Fruit fly (Drosophila melanogaster) whole organism, embryonic: ENCODE measurements around the gene Tmtc4.
A peak's percentile ranks its signal among the peaks of the same experiment; 100 is the strongest.

Source experiments
- Bdp1 ChIP-seq: fragments of 200-800 bp; sonication (Bioruptor generic); optimal IDR thresholded peaks from 3 replicates; lab custom pipeline; 2016; ENCODE audit warnings: missing biosample characterization, missing genetic modification characterization
- CG11085 ChIP-seq: fragments of 200-800 bp; sonication (Bioruptor generic); IDR thresholded peaks from 2 replicates; pipeline ENCODE4 v1.3.6; 2022; ENCODE audit warnings: missing biosample characterization, missing genetic modification characterization
- CG11723 ChIP-seq: fragments of 200-800 bp; sonication (Bioruptor generic); optimal IDR thresholded peaks from 2 replicates; lab custom pipeline; 2017; ENCODE audit warnings: missing biosample characterization, mild to moderate bottlenecking, missing genetic modification characterization
- CG12104 ChIP-seq: fragments of 200-800 bp; sonication (Bioruptor generic); optimal IDR thresholded peaks from 3 replicates; lab custom pipeline; 2016; ENCODE audit warnings: missing biosample characterization, missing genetic modification characterization
- CG12236 ChIP-seq: fragments of 200-800 bp; sonication (Bioruptor generic); optimal IDR thresholded peaks from 2 replicates; lab custom pipeline; 2016; ENCODE audit warnings: missing biosample characterization, missing genetic modification characterization
- CG13123 ChIP-seq: fragments of 200-800 bp; sonication (Bioruptor generic); optimal IDR thresholded peaks from 2 replicates; lab custom pipeline; 2016; ENCODE audit warnings: missing biosample characterization, missing genetic modification characterization
- CG17385 ChIP-seq: fragments of 200-800 bp; sonication (Bioruptor generic); optimal IDR thresholded peaks from 3 replicates; lab custom pipeline; 2018; ENCODE audit warnings: missing biosample characterization, mild to moderate bottlenecking, missing genetic modification characterization
- CG17912 ChIP-seq: fragments of 200-800 bp; sonication (Bioruptor generic); optimal IDR thresholded peaks from 2 replicates; lab custom pipeline; 2018; ENCODE audit warnings: missing biosample characterization, mild to moderate bottlenecking, missing genetic modification characterization
- CG2202 ChIP-seq: fragments of 200-800 bp; sonication (Bioruptor generic); optimal IDR thresholded peaks from 2 replicates; lab custom pipeline; 2018; ENCODE audit warnings: missing biosample characterization, mild to moderate bottlenecking, missing genetic modification characterization
- CG2678 ChIP-seq: fragments of 200-800 bp; sonication (Bioruptor generic); optimal IDR thresholded peaks from 3 replicates; lab custom pipeline; 2019; ENCODE audit warnings: missing biosample characterization, mild to moderate bottlenecking, missing genetic modification characterization, moderate library complexity
- CG31365 ChIP-seq: fragments of 200-800 bp; sonication (Bioruptor generic); optimal IDR thresholded peaks from 2 replicates; lab custom pipeline; 2018; ENCODE audit warnings: missing biosample characterization, mild to moderate bottlenecking, missing genetic modification characterization
- CG32532 ChIP-seq: fragments of 200-800 bp; sonication (Bioruptor generic); IDR thresholded peaks from 2 replicates; pipeline ENCODE4 v1.3.6; 2022; ENCODE audit warnings: missing biosample characterization, missing genetic modification characterization
- CG32772 ChIP-seq: fragments of 200-800 bp; sonication (Bioruptor generic); IDR thresholded peaks from 2 replicates; pipeline ENCODE4 v1.3.6; 2022; ENCODE audit warnings: missing biosample characterization, missing genetic modification characterization
- CG34224 ChIP-seq: fragments of 200-800 bp; sonication (Bioruptor generic); IDR thresholded peaks from 3 replicates; pipeline ENCODE4 v1.3.6; 2022; ENCODE audit warnings: missing biosample characterization, missing genetic modification characterization; ENCODE audit not compliant: partially characterized antibody
- CG34376 ChIP-seq: fragments of 200-800 bp; sonication (Bioruptor generic); optimal IDR thresholded peaks from 2 replicates; lab custom pipeline; 2018; ENCODE audit warnings: missing biosample characterization, mild to moderate bottlenecking, missing genetic modification characterization
- CG3995 ChIP-seq: fragments of 200-800 bp; sonication (Bioruptor generic); optimal IDR thresholded peaks from 3 replicates; lab custom pipeline; 2016; ENCODE audit warnings: missing biosample characterization, missing genetic modification characterization
- CG4404 ChIP-seq: fragments of 200-800 bp; sonication (Bioruptor generic); IDR thresholded peaks from 2 replicates; pipeline ENCODE4 v1.3.6; 2022; ENCODE audit warnings: missing biosample characterization, missing genetic modification characterization
- CG5245 ChIP-seq: fragments of 200-800 bp; sonication (Bioruptor generic); optimal IDR thresholded peaks from 3 replicates; lab custom pipeline; 2016; ENCODE audit warnings: missing biosample characterization, missing genetic modification characterization
- CG6254 ChIP-seq: fragments of 200-800 bp; sonication (Bioruptor generic); optimal IDR thresholded peaks from 3 replicates; lab custom pipeline; 2017; ENCODE audit warnings: mild to moderate bottlenecking, missing biosample characterization, missing genetic modification reagents, missing genetic modification characterization
- CG6791 ChIP-seq: fragments of 200-800 bp; sonication (Bioruptor generic); IDR thresholded peaks from 3 replicates; pipeline ENCODE4 v1.3.6; 2022; ENCODE audit warnings: missing biosample characterization, missing genetic modification characterization; ENCODE audit not compliant: partially characterized antibody
- CG6854 ChIP-seq: fragments of 200-800 bp; sonication (Bioruptor generic); optimal IDR thresholded peaks from 3 replicates; lab custom pipeline; 2017; ENCODE audit warnings: missing biosample characterization, mild to moderate bottlenecking, missing genetic modification characterization
- CG9727 ChIP-seq: fragments of 200-800 bp; sonication (Bioruptor generic); optimal IDR thresholded peaks from 3 replicates; lab custom pipeline; 2017; ENCODE audit warnings: missing biosample characterization, mild to moderate bottlenecking, missing genetic modification characterization
- CHES-1-like ChIP-seq: fragments of 200-800 bp; sonication (Bioruptor generic); optimal IDR thresholded peaks from 2 replicates; lab custom pipeline; 2016; ENCODE audit warnings: missing biosample characterization, missing genetic modification characterization
- CkIIα-i1 ChIP-seq: fragments of 200-800 bp; sonication (Bioruptor generic); IDR thresholded peaks from 2 replicates; pipeline ENCODE4 v1.3.6; 2022; ENCODE audit warnings: missing biosample characterization, missing genetic modification characterization
- D ChIP-seq, 2 experiments: fragments of 200-800 bp in 1 of 2; fragments of >200 bp in 1 of 2; sonication (Bioruptor generic) in 1 of 2; optimal IDR thresholded peaks; 2 replicates in 1 of 2; 3 replicates in 1 of 2; lab custom pipeline; 2017; ENCODE audit warnings: mild to moderate bottlenecking in 1 of 2, missing biosample characterization in 1 of 2, missing genetic modification characterization in 1 of 2, missing genetic modification reagents in 1 of 2
- D19A ChIP-seq: fragments of 200-800 bp; optimal IDR thresholded peaks from 3 replicates; lab custom pipeline; 2019; ENCODE audit warnings: missing biosample characterization, mild to moderate bottlenecking, missing genetic modification characterization, moderate library complexity
- Dfd ChIP-seq, 2 experiments: fragments of >200 bp; optimal IDR thresholded peaks; 2 replicates each; lab custom pipeline; 2017; ENCODE audit warnings: missing biosample characterization in 2 of 2, missing genetic modification characterization in 2 of 2
- Ets97D ChIP-seq: fragments of 200-800 bp; sonication (Bioruptor generic); optimal IDR thresholded peaks from 3 replicates; lab custom pipeline; 2016; ENCODE audit warnings: missing biosample characterization, missing genetic modification characterization
- Jarid2 ChIP-seq: fragments of 200-800 bp; sonication (Bioruptor generic); optimal IDR thresholded peaks from 3 replicates; lab custom pipeline; 2017; ENCODE audit warnings: mild to moderate bottlenecking, missing biosample characterization, missing genetic modification reagents, missing genetic modification characterization
- Mad ChIP-seq: fragments of 200-800 bp; sonication (Bioruptor generic); optimal IDR thresholded peaks from 2 replicates; lab custom pipeline; 2016; ENCODE audit warnings: missing biosample characterization, missing genetic modification characterization
- Nf-YA ChIP-seq: fragments of 200-800 bp; sonication (Bioruptor generic); IDR thresholded peaks from 2 replicates; pipeline ENCODE4 v1.3.6; 2022; ENCODE audit warnings: missing biosample characterization, missing genetic modification characterization
- Spps ChIP-seq: fragments of 200-800 bp; sonication (Bioruptor generic); optimal IDR thresholded peaks from 2 replicates; lab custom pipeline; 2018; ENCODE audit warnings: missing biosample characterization, mild to moderate bottlenecking, missing genetic modification characterization
- Sry-δ ChIP-seq: fragments of 200-800 bp; sonication (Bioruptor generic); optimal IDR thresholded peaks from 2 replicates; lab custom pipeline; 2016; ENCODE audit warnings: missing biosample characterization, missing genetic modification characterization
- Xbp1 ChIP-seq: fragments of 200-800 bp; sonication (Bioruptor generic); optimal IDR thresholded peaks from 3 replicates; lab custom pipeline; 2016; ENCODE audit warnings: missing biosample characterization, mild to moderate bottlenecking, missing genetic modification characterization
- ab ChIP-seq: fragments of 200-800 bp; sonication (Bioruptor generic); optimal IDR thresholded peaks from 2 replicates; lab custom pipeline; 2016; ENCODE audit warnings: missing biosample characterization, missing genetic modification characterization
- cas ChIP-seq: fragments of 200-800 bp; sonication (Bioruptor generic); IDR thresholded peaks from 2 replicates; pipeline ENCODE4 v1.3.6; 2022; ENCODE audit warnings: missing biosample characterization, missing genetic modification characterization
- corto ChIP-seq: fragments of 200-800 bp; sonication (Bioruptor generic); optimal IDR thresholded peaks from 2 replicates; lab custom pipeline; 2016; ENCODE audit warnings: missing biosample characterization, mild to moderate bottlenecking, missing genetic modification characterization, moderate library complexity
- da ChIP-seq: fragments of 200-800 bp; sonication (Bioruptor generic); optimal IDR thresholded peaks from 2 replicates; lab custom pipeline; 2016; ENCODE audit warnings: missing biosample characterization, missing genetic modification characterization
- dpn ChIP-seq, 2 experiments: fragments of 200-800 bp; sonication (Bioruptor generic); optimal IDR thresholded peaks; 3 replicates each; lab custom pipeline; 2016; ENCODE audit warnings: missing biosample characterization in 2 of 2, missing genetic modification characterization in 2 of 2
- fd96Cb ChIP-seq: fragments of 200-800 bp; sonication (Bioruptor generic); optimal IDR thresholded peaks from 2 replicates; lab custom pipeline; 2018; ENCODE audit warnings: missing biosample characterization, mild to moderate bottlenecking, missing genetic modification characterization, moderate library complexity
- inv ChIP-seq: fragments of 200-800 bp; sonication (Bioruptor generic); IDR thresholded peaks from 2 replicates; pipeline ENCODE4 v1.3.6; 2022; ENCODE audit warnings: missing biosample characterization, missing genetic modification characterization; ENCODE audit not compliant: partially characterized antibody
- ken ChIP-seq: fragments of 200-800 bp; sonication (Bioruptor generic); IDR thresholded peaks from 3 replicates; pipeline ENCODE4 v1.3.6; 2022; ENCODE audit warnings: missing biosample characterization, missing genetic modification characterization
- klu ChIP-seq: fragments of 200-800 bp; sonication (Bioruptor generic); IDR thresholded peaks from 2 replicates; pipeline ENCODE4 v1.3.6; 2022; ENCODE audit warnings: missing biosample characterization, missing genetic modification characterization
- lbe ChIP-seq: fragments of 200-800 bp; sonication (Bioruptor generic); optimal IDR thresholded peaks from 2 replicates; lab custom pipeline; 2016; ENCODE audit warnings: missing biosample characterization, mild to moderate bottlenecking, missing genetic modification characterization
- lmd ChIP-seq: fragments of 200-800 bp; sonication (Bioruptor generic); IDR thresholded peaks from 2 replicates; pipeline ENCODE4 v1.3.6; 2022; ENCODE audit warnings: missing biosample characterization, missing genetic modification characterization
- luna ChIP-seq: fragments of 200-800 bp; sonication (Bioruptor generic); optimal IDR thresholded peaks from 2 replicates; lab custom pipeline; 2016; ENCODE audit warnings: missing biosample characterization, missing genetic modification characterization
- mld ChIP-seq: fragments of 200-800 bp; sonication (Bioruptor generic); IDR thresholded peaks from 3 replicates; pipeline ENCODE4 v1.3.6; 2022; ENCODE audit warnings: missing biosample characterization, missing genetic modification characterization; ENCODE audit not compliant: partially characterized antibody
- psq ChIP-seq: fragments of 200-800 bp; sonication (Bioruptor generic); optimal IDR thresholded peaks from 2 replicates; lab custom pipeline; 2017; ENCODE audit warnings: missing biosample characterization, missing genetic modification characterization
- ro ChIP-seq: fragments of 200-800 bp; sonication (Bioruptor generic); IDR thresholded peaks from 2 replicates; pipeline ENCODE4 v1.3.6; 2022; ENCODE audit warnings: missing biosample characterization, missing genetic modification characterization
- sna ChIP-seq: fragments of 200-800 bp; sonication (Bioruptor generic); IDR thresholded peaks from 2 replicates; pipeline ENCODE4 v1.3.6; 2022; ENCODE audit warnings: missing biosample characterization, missing genetic modification characterization; ENCODE audit not compliant: partially characterized antibody
- vfl ChIP-seq: fragments of 200-800 bp; sonication (Bioruptor generic); optimal IDR thresholded peaks from 2 replicates; lab custom pipeline; 2016; ENCODE audit warnings: missing biosample characterization, missing genetic modification characterization
- yki ChIP-seq: fragments of >200 bp; optimal IDR thresholded peaks from 3 replicates; lab custom pipeline; 2018

Tmtc4 gene

dm6 chr3R:15350993-15351426 lies at the start of gene Tmtc4, which contains the start of gene Trs33 (continued):
- TF ChIP-seq CG3995 (GFP tag; lab: Kevin White, UChicago) (no peak), vfl (GFP tag; lab: Kevin White, UChicago) (no peak), CkIIα-i1 (no peak), sna (GFP tag; lab: Robert Waterston, UW) (no peak), ken (GFP tag; lab: Robert Waterston, UW) (no peak), mld (GFP tag; lab: Robert Waterston, UW) (no peak), lbe (GFP tag; lab: Kevin White, UChicago) (peak; percentile 55), CG17912 (GFP tag; lab: Kevin White, UChicago) (no peak), CG32772 (GFP tag; lab: Robert Waterston, UW) (no peak), Dfd (GFP tag; optimal IDR thresholded peaks at IDR 0.05; lab: Kevin White, UChicago) (no peak), Nf-YA (GFP tag; lab: Robert Waterston, UW) (no peak), CG17385 (peak; percentile 44), psq (no peak), Jarid2 (GFP tag; lab: Kevin White, UChicago) (no peak), CG11085 (GFP tag; lab: Robert Waterston, UW) (no peak), inv (GFP tag; lab: Robert Waterston, UW) (no peak), CG12236 (GFP tag; lab: Kevin White, UChicago) (no peak), CG12104 (GFP tag; lab: Kevin White, UChicago) (peak; percentile 21), D19A (tag; lab: Kevin White, UChicago) (peak; percentile 15), CG9727 (GFP tag; lab: Kevin White, UChicago) (no peak), dpn (GFP tag; optimal IDR thresholded peaks at IDR 0.05; lab: Kevin White, UChicago) (peak in 1 of 2 experiments; percentile 28), da (GFP tag; lab: Kevin White, UChicago) (no peak), Spps (tag; lab: Kevin White, UChicago) (no peak), klu (GFP tag; lab: Robert Waterston, UW) (peak; percentile 28; the same call in 1 of the 2 replicates), CG2202 (tag; lab: Kevin White, UChicago) (no peak), CG2678 (tag; lab: Kevin White, UChicago) (peak; percentile 64), CG5245 (GFP tag; lab: Kevin White, UChicago) (no peak), fd96Cb (tag; lab: Kevin White, UChicago) (no peak), cas (no peak), CG11723 (GFP tag; lab: Kevin White, UChicago) (peak; percentile 6), CG6791 (GFP tag; lab: Robert Waterston, UW) (no peak), CG32532 (peak; percentile 19; the same call in 1 of the 2 replicates), luna (no peak), CG34376 (peak; percentile 15), CG31365 (tag; lab: Kevin White, UChicago) (no peak), ro (GFP tag; lab: Robert Waterston, UW) (no peak), CG6254 (GFP tag; lab: Kevin White, UChicago) (no peak), Xbp1 (GFP tag; lab: Kevin White, UChicago) (peak; percentile 27), yki (lab: Kevin White, UChicago) (no peak), lmd (GFP tag; lab: Robert Waterston, UW) (no peak), Mad (GFP tag; lab: Kevin White, UChicago) (no peak), Bdp1 (no peak), Ets97D (GFP tag; lab: Kevin White, UChicago) (no peak), CG34224 (GFP tag; lab: Robert Waterston, UW) (no peak), CG6854 (GFP tag; lab: Kevin White, UChicago) (no peak), CG4404 (GFP tag; lab: Robert Waterston, UW) (no peak), Sry-δ (GFP tag; lab: Kevin White, UChicago) (no peak), CHES-1-like (GFP tag; lab: Kevin White, UChicago) (no peak), CG13123 (GFP tag; lab: Kevin White, UChicago) (peak; percentile 15), D (optimal IDR thresholded peaks at IDR 0.05; lab: Kevin White, UChicago) (no peak), D (GFP tag; optimal IDR thresholded peaks at IDR 0.05; lab: Kevin White, UChicago) (no peak), corto (GFP tag; lab: Kevin White, UChicago) (no peak), ab (GFP tag; lab: Kevin White, UChicago) (no peak)
